Worm (Caenorhabditis elegans): ENCODE results near the gene npp-16.

The npp-16 gene

DNA sequence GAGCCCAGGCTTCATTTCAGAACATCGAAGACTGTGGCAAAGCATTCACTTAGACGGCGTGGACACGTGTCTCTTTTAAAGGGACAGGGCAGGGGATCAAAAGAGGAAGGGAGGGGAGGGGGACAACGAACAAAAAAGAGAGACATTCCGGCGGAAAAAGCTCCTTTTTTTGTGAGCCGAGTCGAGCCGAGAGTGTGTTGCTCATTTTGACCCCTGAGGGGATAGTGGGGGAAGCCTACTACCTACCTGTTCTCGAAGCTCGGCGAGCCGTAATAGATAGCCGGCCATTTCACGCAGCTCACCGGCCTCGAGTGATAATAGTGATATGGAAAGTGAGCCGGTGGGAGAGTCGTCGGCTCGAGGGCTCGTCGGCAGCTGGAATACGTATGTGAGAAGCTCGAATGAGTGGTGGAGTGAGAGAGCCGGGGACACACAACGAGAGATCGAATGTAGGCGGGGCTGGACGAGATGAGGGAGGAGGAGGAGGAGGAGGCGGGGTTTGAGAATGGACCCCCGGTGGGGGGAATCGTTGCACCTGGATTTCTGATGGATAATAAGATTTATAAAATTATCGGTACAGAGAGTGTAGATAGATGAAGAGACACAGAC is 21.0 kb downstream of the npp-16 start:
- TF ChIP-seq tbx-9 (tag; optimal IDR thresholded peaks at IDR 0.05; ENCODE audit: borderline replicate concordance) (no peak), egrh-3 (GFP tag; IDR thresholded peaks at IDR 0.05) (peak; percentile 59; the same call in 1 of the 2 replicates), zfh-2 (GFP tag; conservative IDR thresholded peaks at IDR 0.05) (peak; percentile 87)

DNA sequence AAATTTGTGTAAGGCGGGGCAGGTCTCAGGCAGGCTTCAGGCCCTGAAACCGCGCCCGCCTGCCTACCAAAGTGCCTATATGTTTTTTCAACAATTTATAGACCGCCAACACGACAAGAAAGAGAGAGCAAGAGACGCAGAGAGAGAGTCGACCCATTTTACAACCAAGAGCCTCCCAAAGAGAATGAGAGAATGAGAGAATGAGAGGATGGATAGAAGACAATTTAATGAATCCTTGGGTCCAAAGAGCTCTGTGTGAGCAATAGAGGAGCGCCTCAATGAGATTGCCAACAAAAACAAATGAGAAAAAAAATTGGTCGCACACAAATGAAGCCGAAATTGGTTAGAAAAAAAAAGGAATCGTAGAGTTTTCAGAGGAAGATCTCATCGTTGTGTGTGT is 22.2 kb downstream of the npp-16 start:
- 0 out of 2 replicates have a peak, but pooled peaks have one; percentile 22 for TF ChIP-seq zfh-2 (GFP tag; conservative IDR thresholded peaks at IDR 0.05)
- no peak for TF ChIP-seq B0019.2 (GFP tag; conservative IDR thresholded peaks at IDR 0.05)
- no peak for TF ChIP-seq ZK185.1 (tag; optimal IDR thresholded peaks at IDR 0.05; ENCODE audit: poor library complexity, severe bottlenecking)

DNA sequence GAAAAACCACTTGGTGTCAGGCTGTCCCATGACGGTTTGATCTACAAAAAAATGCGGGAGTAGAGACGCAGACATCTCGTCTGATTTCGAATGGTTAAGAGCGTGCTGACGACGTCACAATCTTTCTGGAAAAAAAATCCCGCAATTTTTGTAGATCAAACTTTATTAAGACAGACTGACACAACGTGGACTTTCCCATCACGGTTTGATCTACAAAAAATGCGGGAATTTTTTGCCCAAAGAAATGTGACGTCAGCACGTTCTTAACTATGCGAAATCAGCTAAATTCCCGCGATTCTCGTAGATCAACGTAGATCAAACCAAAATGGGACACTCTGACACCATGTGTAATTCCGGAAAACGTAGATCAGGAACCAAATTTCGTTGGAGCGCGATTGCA is 22.8 kb downstream of the npp-16 start:
- no peak for TF ChIP-seq tbp1 (GFP tag; optimal IDR thresholded peaks at IDR 0.05)

DNA sequence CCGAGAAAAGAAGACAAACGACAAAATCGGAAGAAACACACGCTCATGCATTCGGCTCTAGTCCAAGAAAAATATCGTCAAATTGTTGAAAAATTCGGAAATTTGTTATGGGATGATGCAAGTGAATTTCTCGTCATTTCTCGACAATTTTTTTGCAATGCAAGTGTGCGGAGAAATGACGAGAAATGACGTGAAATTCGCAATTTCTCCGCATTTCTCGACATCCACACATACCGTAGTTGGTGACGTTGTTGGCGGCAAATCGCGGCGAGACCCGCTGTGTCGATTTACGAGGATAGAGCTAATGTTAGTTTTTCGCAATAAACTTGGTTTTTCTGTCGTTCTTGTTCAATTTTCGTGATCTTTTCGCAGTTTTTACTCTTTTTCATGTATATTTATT is 23.5 kb downstream of the npp-16 start:
- peak; percentile 58; the same call in 1 of the 2 replicates for TF ChIP-seq F33H1.4 (GFP tag; IDR thresholded peaks at IDR 0.05)

DNA sequence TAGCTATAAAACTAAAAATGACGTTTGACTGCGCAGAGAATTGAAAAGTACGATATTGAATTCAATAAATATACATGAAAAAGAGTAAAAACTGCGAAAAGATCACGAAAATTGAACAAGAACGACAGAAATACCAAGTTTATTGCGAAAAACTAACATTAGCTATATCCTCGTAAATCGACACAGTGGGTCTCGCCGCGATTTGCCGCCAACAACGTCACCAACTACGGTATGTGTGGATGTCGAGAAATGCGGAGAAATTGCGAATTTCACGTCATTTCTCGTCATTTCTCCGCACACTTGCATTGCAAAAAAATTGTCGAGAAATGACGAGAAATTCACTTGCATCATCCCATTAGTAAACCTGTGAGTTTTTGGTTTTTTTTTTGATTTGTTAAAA is 24.3 kb downstream of the npp-16 start:
- peak; percentile 69 for TF ChIP-seq F33H1.4 (GFP tag; IDR thresholded peaks at IDR 0.05)

DNA sequence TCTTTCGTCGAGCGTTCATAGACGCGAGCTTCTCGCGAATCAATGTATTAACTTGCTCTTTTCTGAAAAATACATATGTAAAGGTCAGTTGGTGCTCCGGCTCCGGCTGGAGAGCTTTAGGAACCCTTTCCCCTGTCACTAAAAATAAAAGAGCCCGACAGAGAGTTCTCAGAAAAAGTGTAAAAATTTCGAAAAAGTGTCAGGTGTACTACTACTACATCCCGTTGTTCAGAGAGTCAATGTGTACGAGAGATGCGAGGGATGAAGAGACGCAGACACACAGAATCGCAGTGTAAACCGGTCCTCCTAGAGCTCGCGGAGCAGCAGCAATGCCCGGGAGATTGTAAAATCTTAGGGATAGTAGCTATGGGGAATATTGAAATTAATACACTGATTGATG is 26.9 kb downstream of the npp-16 start:
- TF ChIP-seq hmg-1.2 (GFP tag; IDR thresholded peaks at IDR 0.05) (0 out of 2 replicates have a peak, but pooled peaks have one; percentile 9), ama-1 (optimal IDR thresholded peaks at IDR 0.05) (no peak), ama-1 (GFP tag; optimal IDR thresholded peaks at IDR 0.05) (no peak), nfyb-1 (GFP tag; IDR thresholded peaks at IDR 0.05) (0 out of 2 replicates have a peak, but pooled peaks have one; percentile 47)

DNA sequence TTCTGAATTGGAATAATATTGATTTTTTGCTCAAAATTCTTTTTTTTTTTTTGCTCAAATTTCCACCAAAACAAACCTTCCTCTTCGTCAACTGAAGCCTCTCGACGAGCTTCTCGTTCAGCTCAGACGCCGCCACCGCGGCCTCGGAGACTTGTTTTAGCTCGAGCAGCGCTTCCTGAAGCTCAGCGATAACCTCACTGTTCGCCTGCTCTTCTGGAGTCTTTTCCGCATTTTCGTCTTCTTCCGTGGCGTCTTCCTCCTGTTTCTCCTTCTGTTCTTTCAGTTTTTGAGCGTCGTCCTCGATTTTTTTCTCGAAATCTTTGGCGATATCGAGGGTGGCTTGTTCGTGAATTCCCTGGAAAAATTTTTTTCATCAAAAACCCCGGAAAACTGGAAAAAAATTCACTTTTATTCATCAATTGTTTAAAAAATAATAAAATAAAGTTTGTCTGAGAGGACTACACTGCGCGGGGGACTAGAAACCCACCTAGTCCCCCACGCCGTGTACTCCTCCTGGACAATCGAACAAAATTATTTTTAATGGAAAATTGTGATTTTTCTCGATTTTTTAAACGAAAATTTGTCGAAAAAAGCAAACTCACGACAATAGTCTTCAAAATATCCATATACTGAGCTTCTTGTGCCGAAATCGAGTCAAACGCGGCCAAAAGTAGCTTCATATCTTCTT is 30.5 kb downstream of the npp-16 start:
- TF ChIP-seq lsl-1 (GFP tag; optimal IDR thresholded peaks at IDR 0.05) (peak; percentile 49), attf-3 (GFP tag; conservative IDR thresholded peaks at IDR 0.05) (no peak), nhr-120 (GFP tag; IDR thresholded peaks at IDR 0.05) (no peak), T26A5.8 (tag; optimal IDR thresholded peaks at IDR 0.05) (no peak), ceh-40 (GFP tag; IDR thresholded peaks at IDR 0.05) (0 out of 2 replicates have a peak, but pooled peaks have one; percentile 24), bed-2 (GFP tag; IDR thresholded peaks at IDR 0.05) (peak; percentile 35; the same call in 1 of the 2 replicates), F55B11.4 (tag; optimal IDR thresholded peaks at IDR 0.05; ENCODE audit: borderline replicate concordance, insufficient read depth) (no peak), mcd-1 (GFP tag; IDR thresholded peaks at IDR 0.05) (peak; percentile 79), Y67H2A.10 (GFP tag; conservative IDR thresholded peaks at IDR 0.05) (no peak), K11D2.4 (GFP tag; IDR thresholded peaks at IDR 0.05) (peak; percentile 77), C06A6.2 (GFP tag; conservative IDR thresholded peaks at IDR 0.05) (0 out of 2 replicates have a peak, but pooled peaks have one; percentile 26), tbx-9 (tag; optimal IDR thresholded peaks at IDR 0.05; ENCODE audit: borderline replicate concordance) (no peak), ztf-22 (GFP tag; optimal IDR thresholded peaks at IDR 0.05) (no peak), F57C9.4 (tag; optimal IDR thresholded peaks at IDR 0.05) (peak; percentile 59), C17E4.6 (GFP tag; IDR thresholded peaks at IDR 0.05) (no peak), let-607 (tag; optimal IDR thresholded peaks at IDR 0.05) (peak in 1 of 2 experiments; percentile 78), B0035.1 (tag; optimal IDR thresholded peaks at IDR 0.05) (peak; percentile 59), F57A8.1 (GFP tag; optimal IDR thresholded peaks at IDR 0.05) (no peak), ccch-3 (GFP tag; optimal IDR thresholded peaks at IDR 0.05) (peak; percentile 77), madf-10 (tag; optimal IDR thresholded peaks at IDR 0.05) (peak; percentile 51), nfyb-1 (GFP tag; IDR thresholded peaks at IDR 0.05) (peak; percentile 71; the same call in 1 of the 2 replicates), F39B2.1 (GFP tag; IDR thresholded peaks at IDR 0.05) (no peak), cebp-2 (GFP tag; IDR thresholded peaks at IDR 0.05) (no peak), lag-1 (GFP tag; IDR thresholded peaks at IDR 0.05) (0 out of 2 replicates have a peak, but pooled peaks have one; percentile 54), dox-1 (GFP tag; IDR thresholded peaks at IDR 0.05) (peak; percentile 67; the same call in 1 of the 2 replicates), somi-1 (GFP tag; optimal IDR thresholded peaks at IDR 0.05) (no peak)

All from whole organism, young adult.